Worm (Caenorhabditis elegans) whole organism, L4/young adult: ENCODE measurements around the gene ZK856.19.

Source experiments
- W03F9.2 ChIP-seq: fragments of 150-350 bp; optimal IDR thresholded peaks from 2 replicates; lab custom pipeline; 2014; ENCODE audit warnings: missing biosample characterization, missing genetic modification characterization
- dao-5 ChIP-seq: sonication (generic microtip); optimal IDR thresholded peaks from 2 replicates; lab custom pipeline; 2016; ENCODE audit warnings: missing genotype, missing genetic modification characterization, moderate library complexity, missing compliant biosample characterization
- him-1 ChIP-seq: sonication (generic microtip); optimal IDR thresholded peaks from 2 replicates; lab custom pipeline; 2016; ENCODE audit warnings: missing genotype, missing genetic modification reagents, missing genetic modification characterization, missing compliant biosample characterization

DNA sequence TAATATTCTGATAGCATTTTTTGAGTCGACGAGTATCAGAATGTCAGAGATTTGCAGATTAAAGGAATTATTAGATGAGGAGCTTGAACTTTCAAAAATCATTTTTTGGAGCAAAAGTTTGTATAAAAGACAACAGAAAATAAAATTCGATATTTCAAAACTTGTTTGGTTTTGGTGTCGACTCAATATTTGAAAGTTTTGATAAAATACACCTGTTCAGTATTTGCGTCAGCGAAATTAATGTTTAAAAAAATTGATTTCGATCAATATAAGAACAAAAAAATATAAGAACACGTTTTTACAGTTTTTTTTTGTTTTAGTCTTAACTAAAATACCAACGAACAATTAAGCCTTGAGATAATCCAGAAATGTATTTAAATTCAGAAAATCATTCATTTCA is 15.9 kb upstream of the ZK856.19 start, which contains the start of gene C12D8.13:
- no peak for TF ChIP-seq him-1 (tag; lab: Kevin White, UChicago)
- no peak for TF ChIP-seq dao-5 (tag; lab: Kevin White, UChicago)
- TF ChIP-seq W03F9.2: no peak
